Worm (Caenorhabditis elegans): ENCODE results near the gene C17E7.4.

C17E7.4 gene

DNA sequence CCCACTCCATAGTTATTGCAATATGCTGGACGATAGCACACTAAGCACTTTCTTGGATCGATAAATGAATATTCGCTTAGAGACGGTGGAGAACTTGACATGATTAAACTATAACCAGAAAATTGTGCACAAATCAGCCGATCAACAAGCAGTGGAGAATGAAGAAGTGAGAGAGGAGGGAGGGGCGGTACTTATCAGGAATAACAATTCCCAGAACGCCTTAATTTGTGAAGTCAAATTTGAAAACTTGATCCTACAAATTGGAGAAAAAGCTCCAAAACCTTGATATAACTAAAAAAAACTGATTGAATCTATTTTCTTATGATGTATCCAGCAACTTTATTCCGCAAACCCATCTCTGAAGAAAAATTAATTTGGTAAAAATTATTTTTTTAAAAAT is 14.4 kb upstream of the C17E7.4 start, which contains the start of gene nhr-159:
Gene nhr-159 (minus strand): TSS at position 101 of the 400 bp plus-strand sequence.
- TF ChIP-seq W03F9.2 (tag; optimal IDR thresholded peaks at IDR 0.05) = no peak
- no peak for TF ChIP-seq dao-5 (tag; optimal IDR thresholded peaks at IDR 0.05)
- no peak for TF ChIP-seq him-1 (tag; optimal IDR thresholded peaks at IDR 0.05)

DNA sequence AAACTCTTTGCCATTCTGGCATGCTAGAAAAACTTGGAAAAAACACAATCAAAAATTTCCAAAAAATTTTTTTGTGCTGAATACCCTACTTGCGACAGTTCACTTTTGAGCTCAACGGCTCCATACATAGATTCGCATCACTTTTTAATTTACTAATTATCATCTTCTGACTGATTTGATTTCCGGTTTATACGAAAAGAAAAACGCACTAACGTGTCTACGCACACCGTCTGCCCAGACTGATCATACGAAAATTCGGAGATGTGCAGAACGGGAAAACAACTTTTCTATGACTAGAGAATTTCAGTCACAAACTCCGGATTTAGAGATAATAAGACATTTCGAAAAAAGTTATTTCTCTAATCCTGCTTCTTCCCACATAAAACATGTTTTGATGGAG is 8.1 kb upstream of the C17E7.4 start:
- TF ChIP-seq dao-5 (tag; optimal IDR thresholded peaks at IDR 0.05) = no peak
- no peak for TF ChIP-seq him-1 (tag; optimal IDR thresholded peaks at IDR 0.05)
- TF ChIP-seq W03F9.2 (tag; optimal IDR thresholded peaks at IDR 0.05) = no peak

DNA sequence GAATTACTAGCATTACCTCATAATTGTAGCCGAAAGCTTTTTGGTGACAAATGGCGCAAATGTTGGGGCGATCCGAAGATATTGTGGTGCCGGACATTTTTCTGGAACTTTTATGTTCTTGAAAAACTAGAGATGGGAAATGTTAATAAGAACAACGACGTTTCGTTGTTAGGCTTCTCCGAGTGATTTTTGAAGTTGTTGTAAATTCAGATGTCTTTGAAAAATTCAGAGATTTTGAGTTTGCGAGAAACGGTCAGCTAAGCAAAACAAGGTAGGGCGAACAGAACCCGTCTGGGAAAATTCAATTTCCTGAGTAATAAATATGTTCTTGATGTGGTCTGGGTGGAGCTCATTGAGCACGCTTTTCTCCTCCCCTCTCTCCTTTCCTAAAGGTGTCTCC is 6.5 kb upstream of the C17E7.4 start, which contains the start of gene nhr-124:
Gene nhr-124 (minus strand): TSS at position 101 of the 400 bp plus-strand sequence.
- TF ChIP-seq him-1 (tag; optimal IDR thresholded peaks at IDR 0.05) (no peak), W03F9.2 (tag; optimal IDR thresholded peaks at IDR 0.05) (no peak), dao-5 (tag; optimal IDR thresholded peaks at IDR 0.05) (no peak)

DNA sequence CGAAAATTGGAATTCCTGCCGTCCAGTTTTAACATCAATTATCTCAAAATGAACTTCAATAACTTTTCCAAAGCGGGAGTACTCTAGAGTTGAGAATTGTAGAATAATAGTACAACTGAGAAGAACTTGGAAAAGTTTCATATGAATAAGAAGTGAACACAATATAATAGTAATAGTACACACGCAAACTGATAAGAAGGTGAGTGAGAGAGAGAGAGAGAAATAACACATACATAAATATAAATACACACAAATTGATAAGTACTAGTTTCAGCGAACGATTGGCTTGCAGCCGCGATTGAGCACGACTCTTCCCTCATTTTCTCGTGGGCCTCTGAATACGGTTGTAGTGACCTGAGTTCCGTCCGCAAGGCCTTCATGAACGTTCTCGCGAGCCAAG is 3.5 kb upstream of the C17E7.4 start, which contains the start of gene C17E7.13:
Gene C17E7.13 (minus strand): TSS at position 176 of the 400 bp plus-strand sequence.
- no peak for TF ChIP-seq dao-5 (tag; optimal IDR thresholded peaks at IDR 0.05)
- no peak for TF ChIP-seq him-1 (tag; optimal IDR thresholded peaks at IDR 0.05)
- TF ChIP-seq W03F9.2 (tag; optimal IDR thresholded peaks at IDR 0.05) = no peak

DNA sequence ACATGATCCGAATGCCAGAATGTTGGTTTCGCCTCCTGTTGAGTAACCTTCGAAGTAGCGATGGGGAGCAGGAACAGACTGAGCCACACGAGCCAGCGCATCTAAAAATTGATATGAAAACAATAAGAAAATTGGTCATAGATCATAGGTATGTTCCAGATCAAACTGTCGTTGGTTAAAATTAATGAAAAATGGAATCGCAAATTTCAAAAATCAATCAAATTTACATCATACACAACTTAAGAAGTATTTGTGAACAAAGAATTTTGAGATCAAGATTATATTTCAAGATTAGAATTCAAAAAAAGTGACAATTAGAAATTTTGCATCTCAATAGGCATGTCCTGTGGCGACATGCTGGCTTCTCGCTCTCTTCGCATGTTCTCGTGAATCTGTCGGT is 1.9 kb upstream of the C17E7.4 start, which contains the start of gene C17E7.9:
Gene C17E7.9 (minus strand): TSS at position 101 of the 400 bp plus-strand sequence.
- TF ChIP-seq dao-5 (tag; optimal IDR thresholded peaks at IDR 0.05) (no peak), W03F9.2 (tag; optimal IDR thresholded peaks at IDR 0.05) (no peak), him-1 (tag; optimal IDR thresholded peaks at IDR 0.05) (no peak)

- no peak for TF ChIP-seq him-1 (tag; optimal IDR thresholded peaks at IDR 0.05)
- no peak for TF ChIP-seq dao-5 (tag; optimal IDR thresholded peaks at IDR 0.05)
- TF ChIP-seq W03F9.2 (tag; optimal IDR thresholded peaks at IDR 0.05) = no peak
These were observed 735 bp upstream of the C17E7.4 start, which contains the start of gene C17E7.12 for ce11 chrV:3891919-3892318. Gene C17E7.12 (minus strand): TSS chrV:3892019.

- TF ChIP-seq him-1 (tag; optimal IDR thresholded peaks at IDR 0.05) (no peak), dao-5 (tag; optimal IDR thresholded peaks at IDR 0.05) (no peak), W03F9.2 (tag; optimal IDR thresholded peaks at IDR 0.05) (no peak)
These were observed 2.0 kb downstream of the C17E7.4 start, which contains the start of gene sre-9 for ce11 chrV:3894661-3895060. Gene sre-9 (plus strand): TSS chrV:3894961.

- no peak for TF ChIP-seq him-1 (tag; optimal IDR thresholded peaks at IDR 0.05)
- TF ChIP-seq dao-5 (tag; optimal IDR thresholded peaks at IDR 0.05) = no peak
- no peak for TF ChIP-seq W03F9.2 (tag; optimal IDR thresholded peaks at IDR 0.05)
These were observed 3.4 kb downstream of the C17E7.4 start for ce11 chrV:3896018-3896417.

DNA sequence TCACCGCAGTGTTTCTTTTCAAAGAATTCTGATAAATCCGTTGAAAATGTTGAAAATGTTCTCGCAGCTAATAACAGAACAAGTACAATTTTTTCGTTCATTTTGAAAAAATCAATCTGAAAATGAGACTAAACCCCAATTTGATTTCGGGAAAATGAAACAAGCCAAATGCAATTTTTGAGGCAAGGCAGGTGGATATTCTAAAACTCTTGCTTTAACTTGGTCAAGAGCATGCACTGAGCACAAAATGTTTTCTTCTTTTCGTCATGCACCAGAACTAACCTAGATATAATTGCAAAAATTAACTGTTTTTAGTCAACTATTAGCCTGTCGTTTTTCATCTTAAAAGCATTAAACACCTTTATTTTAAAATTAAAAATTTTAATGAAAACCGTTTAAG is 7.4 kb downstream of the C17E7.4 start, which contains the start of gene irld-22:
Gene irld-22 (minus strand): TSS at position 101 of the 400 bp plus-strand sequence.
- TF ChIP-seq him-1 (tag; optimal IDR thresholded peaks at IDR 0.05) (no peak), dao-5 (tag; optimal IDR thresholded peaks at IDR 0.05) (no peak), W03F9.2 (tag; optimal IDR thresholded peaks at IDR 0.05) (no peak)

- TF ChIP-seq him-1 (tag; optimal IDR thresholded peaks at IDR 0.05) (no peak), dao-5 (tag; optimal IDR thresholded peaks at IDR 0.05) (no peak), W03F9.2 (tag; optimal IDR thresholded peaks at IDR 0.05) (no peak)
These were observed 10.0 kb downstream of the C17E7.4 start, which contains the start of the genes str-229 and srh-190 for ce11 chrV:3902458-3903157. Gene str-229 (minus strand): TSS chrV:3902558. Gene srh-190 (plus strand): TSS chrV:3903107.

DNA sequence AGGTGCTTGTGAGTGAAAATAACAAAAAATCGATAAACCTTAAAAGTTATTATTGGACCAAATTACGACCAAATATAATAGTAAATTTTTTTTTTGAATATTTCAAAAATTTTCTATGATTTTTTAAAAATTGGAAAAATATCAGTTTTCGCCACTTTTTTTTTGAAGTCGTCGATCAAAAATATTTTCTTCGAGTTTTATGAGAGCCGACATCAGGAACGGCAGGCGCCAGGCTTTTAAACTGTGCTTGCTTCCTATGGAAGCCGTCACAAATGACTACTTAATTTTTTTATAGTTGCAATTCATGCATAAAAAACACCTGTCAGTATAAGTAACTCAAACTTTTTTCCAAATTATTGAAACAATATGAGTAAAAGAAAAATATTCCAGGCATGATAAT is 10.8 kb downstream of the C17E7.4 start:
- TF ChIP-seq W03F9.2 (tag; optimal IDR thresholded peaks at IDR 0.05) (no peak), him-1 (tag; optimal IDR thresholded peaks at IDR 0.05) (no peak), dao-5 (tag; optimal IDR thresholded peaks at IDR 0.05) (no peak)

- TF ChIP-seq dao-5 (tag; optimal IDR thresholded peaks at IDR 0.05) (no peak), W03F9.2 (tag; optimal IDR thresholded peaks at IDR 0.05) (no peak), him-1 (tag; optimal IDR thresholded peaks at IDR 0.05) (no peak)
These were observed 13.2 kb downstream of the C17E7.4 start, which contains the start of gene nhr-156 for ce11 chrV:3905841-3906240. Gene nhr-156 (plus strand): TSS chrV:3906106.

DNA sequence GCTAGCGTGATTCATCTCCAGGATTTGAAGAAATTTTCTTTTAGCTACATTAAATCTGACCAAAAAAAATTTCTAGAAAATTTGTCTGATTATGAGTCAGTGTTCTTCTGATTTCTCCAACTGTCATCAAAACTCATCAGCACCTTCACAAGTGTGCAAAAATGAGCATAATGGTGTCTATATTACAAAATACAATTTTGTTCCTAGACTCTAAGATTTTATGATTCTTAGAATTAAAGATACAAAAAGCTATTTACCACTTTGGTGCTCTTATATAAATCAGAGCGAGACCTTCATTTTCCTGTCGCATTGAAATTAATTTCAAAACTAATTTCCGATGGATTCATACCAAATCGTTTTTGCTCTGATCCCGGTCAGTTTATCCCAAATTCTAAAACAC is 19.8 kb downstream of the C17E7.4 start, which contains the start of gene srx-68:
Gene srx-68 (plus strand): TSS at position 301 of the 400 bp plus-strand sequence.
- TF ChIP-seq W03F9.2 (tag; optimal IDR thresholded peaks at IDR 0.05) (no peak), him-1 (tag; optimal IDR thresholded peaks at IDR 0.05) (no peak), dao-5 (tag; optimal IDR thresholded peaks at IDR 0.05) (no peak)

ce11 chrV:3913131-3913530 is 20.5 kb downstream of the C17E7.4 start:
- TF ChIP-seq dao-5 (tag; optimal IDR thresholded peaks at IDR 0.05) (no peak), W03F9.2 (tag; optimal IDR thresholded peaks at IDR 0.05) (no peak), him-1 (tag; optimal IDR thresholded peaks at IDR 0.05) (no peak)

All from whole organism, L4/young adult.